Worm (Caenorhabditis elegans) whole organism, late embryonic: Measurements from ENCODE around the gene wrt-3.

Experiments used
- ahr-1 ChIP-seq: sonication (generic microtip); optimal IDR thresholded peaks from 2 replicates; lab custom pipeline; 2016; ENCODE audit warnings: missing genetic modification characterization, missing compliant biosample characterization
- mec-3 ChIP-seq: sonication (generic microtip); optimal IDR thresholded peaks from 2 replicates; lab custom pipeline; 2016; ENCODE audit warnings: borderline replicate concordance, missing genetic modification characterization, missing compliant biosample characterization

DNA sequence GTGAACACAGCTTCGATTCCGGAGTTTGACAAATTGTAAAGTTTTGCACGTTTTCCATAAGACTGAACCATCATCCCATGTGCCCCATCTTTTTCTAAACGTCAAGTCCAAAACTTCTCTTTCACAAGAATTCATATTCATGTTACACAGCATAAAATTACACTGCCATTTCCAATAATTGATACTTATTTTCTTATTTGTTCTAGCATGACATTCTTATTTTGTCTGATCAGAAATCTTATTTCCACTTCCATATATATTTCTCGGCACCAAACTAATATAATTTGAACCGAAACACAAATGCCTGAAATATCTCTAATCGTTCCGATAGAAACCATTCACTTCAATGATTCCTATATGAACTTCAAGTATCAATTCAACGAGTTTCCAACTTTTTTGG lies 8.7 kb upstream of the wrt-3 start, which contains the start of gene sru-2:
- TF ChIP-seq mec-3 (tag; lab: Kevin White, UChicago) (no peak), ahr-1 (tag; lab: Kevin White, UChicago) (no peak)
